Worm (Caenorhabditis elegans) whole organism, young adult: ENCODE results near the gene srg-13.

Experiments used
- D2030.7 ChIP-seq: fragments of 200-800 bp; sonication (Bioruptor generic); IDR thresholded peaks from 2 replicates; pipeline ENCODE4 v1.3.6; 2022; ENCODE audit warnings: missing genetic modification reagents, missing genetic modification characterization, missing compliant biosample characterization
- F49E8.2 ChIP-seq: sonication (generic microtip); optimal IDR thresholded peaks from 3 replicates; lab custom pipeline; 2017; ENCODE audit warnings: missing genetic modification characterization, mild to moderate bottlenecking, missing compliant biosample characterization, antibody characterized with exemption, moderate library complexity; ENCODE audit not compliant: insufficient read depth
- K11D2.4 ChIP-seq: fragments of 200-800 bp; sonication (Bioruptor generic); IDR thresholded peaks from 2 replicates; pipeline ENCODE4 v1.3.6; 2022; ENCODE audit warnings: missing genetic modification reagents, missing genetic modification characterization, missing compliant biosample characterization
- K12H6.12 ChIP-seq: fragments of 200-800 bp; sonication (Bioruptor generic); optimal IDR thresholded peaks from 2 replicates; lab custom pipeline; 2018; ENCODE audit warnings: mild to moderate bottlenecking, missing genetic modification characterization, missing compliant biosample characterization
- T26A5.8 ChIP-seq: sonication (generic microtip); optimal IDR thresholded peaks from 2 replicates; lab custom pipeline; 2016; ENCODE audit warnings: missing genetic modification characterization, missing compliant biosample characterization
- Y53G8AR.9 ChIP-seq: fragments of 200-800 bp; sonication (Bioruptor generic); conservative IDR thresholded peaks from 2 replicates; pipeline ENCODE4 v1.3.6; 2022; ENCODE audit warnings: missing genetic modification reagents, missing genetic modification characterization, missing compliant biosample characterization
- Y67H2A.10 ChIP-seq: fragments of 200-800 bp; sonication (Bioruptor generic); conservative IDR thresholded peaks from 2 replicates; pipeline ENCODE4 v1.3.6; 2022; ENCODE audit warnings: missing genetic modification reagents, missing genetic modification characterization, missing compliant biosample characterization
- athp-1 ChIP-seq: sonication (generic microtip); optimal IDR thresholded peaks from 2 replicates; lab custom pipeline; 2017; ENCODE audit warnings: mild to moderate bottlenecking, missing genetic modification characterization, missing compliant biosample characterization
- attf-5 ChIP-seq: fragments of 200-800 bp; sonication (Bioruptor generic); optimal IDR thresholded peaks from 2 replicates; lab custom pipeline; 2018; ENCODE audit warnings: mild to moderate bottlenecking, missing genetic modification characterization, missing compliant biosample characterization
- cebp-1 ChIP-seq, 2 experiments: fragments of 200-800 bp in 1 of 2; sonication (Bioruptor generic) in 1 of 2; sonication (generic microtip) in 1 of 2; IDR thresholded peaks in 1 of 2; optimal IDR thresholded peaks in 1 of 2; 2 replicates each; pipeline versions ENCODE4 v1.3.6 to Lab custom; 2017 to 2022; ENCODE audit warnings: missing compliant biosample characterization in 2 of 2, missing genetic modification characterization in 2 of 2, mild to moderate bottlenecking in 1 of 2, missing genetic modification reagents in 1 of 2, moderate library complexity in 1 of 2
- ceh-27 ChIP-seq: fragments of 200-800 bp; sonication (Bioruptor generic); optimal IDR thresholded peaks from 2 replicates; lab custom pipeline; 2018; ENCODE audit warnings: mild to moderate bottlenecking, missing genetic modification characterization, moderate library complexity, missing compliant biosample characterization
- ceh-40 ChIP-seq: fragments of 200-800 bp; sonication (Bioruptor generic); IDR thresholded peaks from 2 replicates; pipeline ENCODE4 v1.3.6; 2022; ENCODE audit warnings: missing genetic modification characterization, missing compliant biosample characterization
- dox-1 ChIP-seq: fragments of 200-800 bp; sonication (Bioruptor generic); IDR thresholded peaks from 2 replicates; pipeline ENCODE4 v1.3.6; 2022; ENCODE audit warnings: missing genetic modification reagents, missing genetic modification characterization, missing compliant biosample characterization
- him-1 ChIP-seq: sonication (generic microtip); optimal IDR thresholded peaks from 2 replicates; lab custom pipeline; 2016; ENCODE audit warnings: missing genotype, missing genetic modification reagents, missing genetic modification characterization, missing compliant biosample characterization
- hmg-1.2 ChIP-seq: fragments of 200-800 bp; sonication (Bioruptor generic); IDR thresholded peaks from 2 replicates; pipeline ENCODE4 v1.3.6; 2022; ENCODE audit warnings: missing genetic modification reagents, missing genetic modification characterization, missing compliant biosample characterization
- hmg-20 ChIP-seq: fragments of 200-800 bp; sonication (Bioruptor generic); IDR thresholded peaks from 2 replicates; pipeline ENCODE4 v1.3.6; 2022; ENCODE audit warnings: missing genetic modification reagents, missing genetic modification characterization, missing compliant biosample characterization
- hsf-1 ChIP-seq: fragments of 200-800 bp; sonication (Bioruptor generic); IDR thresholded peaks from 2 replicates; pipeline ENCODE4 v1.3.6; 2022; ENCODE audit warnings: missing genetic modification reagents, missing genetic modification characterization, missing compliant biosample characterization
- let-526 ChIP-seq: fragments of 200-800 bp; sonication (Bioruptor generic); IDR thresholded peaks from 2 replicates; pipeline ENCODE4 v1.3.6; 2022; ENCODE audit warnings: missing genetic modification reagents, missing genetic modification characterization, missing compliant biosample characterization
- lin-26 ChIP-seq: fragments of 200-800 bp; sonication (Bioruptor generic); IDR thresholded peaks from 2 replicates; pipeline ENCODE4 v1.3.6; 2022; ENCODE audit warnings: missing genetic modification reagents, missing genetic modification characterization, missing compliant biosample characterization
- lin-35 ChIP-seq, 3 experiments: fragments of 150-350 bp in 2 of 3; sonication (generic microtip) in 1 of 3; optimal IDR thresholded peaks; 2 replicates each; lab custom pipeline; 2014 to 2018; ENCODE audit warnings: missing biosample characterization in 3 of 3, missing genetic modification characterization in 3 of 3, missing genetic modification reagents in 3 of 3
- lin-40 ChIP-seq: sonication (generic microtip); optimal IDR thresholded peaks from 2 replicates; lab custom pipeline; 2016; ENCODE audit warnings: missing genetic modification characterization, mild to moderate bottlenecking, missing compliant biosample characterization, missing genotype, missing genetic modification reagents
- lin-54 ChIP-seq: fragments of 200-800 bp; sonication (Bioruptor generic); optimal IDR thresholded peaks from 2 replicates; lab custom pipeline; 2018; ENCODE audit warnings: mild to moderate bottlenecking, missing genetic modification characterization, missing compliant biosample characterization
- lsy-27 ChIP-seq: sonication (generic microtip); optimal IDR thresholded peaks from 2 replicates; lab custom pipeline; 2017; ENCODE audit warnings: missing genetic modification characterization, mild to moderate bottlenecking, missing compliant biosample characterization, antibody characterized with exemption, missing genotype, borderline replicate concordance; ENCODE audit not compliant: insufficient read depth
- madf-10 ChIP-seq: sonication (generic microtip); optimal IDR thresholded peaks from 2 replicates; lab custom pipeline; 2016; ENCODE audit warnings: mild to moderate bottlenecking, missing genetic modification characterization, missing compliant biosample characterization
- mcd-1 ChIP-seq: fragments of 200-800 bp; sonication (Bioruptor generic); IDR thresholded peaks from 2 replicates; pipeline ENCODE4 v1.3.6; 2022; ENCODE audit warnings: missing genetic modification reagents, missing genetic modification characterization, missing compliant biosample characterization
- nfyb-1 ChIP-seq: fragments of 200-800 bp; sonication (Bioruptor generic); IDR thresholded peaks from 2 replicates; pipeline ENCODE4 v1.3.6; 2022; ENCODE audit warnings: missing genetic modification reagents, missing genetic modification characterization, missing compliant biosample characterization
- nhr-179 ChIP-seq: sonication (generic microtip); optimal IDR thresholded peaks from 2 replicates; lab custom pipeline; 2016; ENCODE audit warnings: mild to moderate bottlenecking, missing genetic modification characterization, missing compliant biosample characterization
- pbrm-1 ChIP-seq: fragments of 200-800 bp; sonication (Bioruptor generic); IDR thresholded peaks from 2 replicates; pipeline ENCODE4 v1.3.6; 2022; ENCODE audit warnings: missing genetic modification reagents, missing genetic modification characterization, missing compliant biosample characterization
- tbp1 ChIP-seq: fragments of 200-800 bp; sonication (Bioruptor generic); optimal IDR thresholded peaks from 2 replicates; lab custom pipeline; 2018; ENCODE audit warnings: mild to moderate bottlenecking, missing genetic modification characterization, missing compliant biosample characterization
- tbx-9 ChIP-seq: sonication (generic microtip); optimal IDR thresholded peaks from 2 replicates; lab custom pipeline; 2016; ENCODE audit warnings: borderline replicate concordance, missing genetic modification characterization, inconsistent platforms, missing compliant biosample characterization
- tlf-1 ChIP-seq: fragments of 200-800 bp; sonication (Bioruptor generic); optimal IDR thresholded peaks from 2 replicates; lab custom pipeline; 2018; ENCODE audit warnings: mild to moderate bottlenecking, missing genetic modification characterization, missing compliant biosample characterization
- zfh-2 ChIP-seq: fragments of 200-800 bp; sonication (Bioruptor generic); conservative IDR thresholded peaks from 2 replicates; pipeline ENCODE4 v1.3.6; 2022; ENCODE audit warnings: missing genetic modification reagents, missing genetic modification characterization, missing compliant biosample characterization

The srg-13 gene

ce11 chrIII:4721750-4722149 lies 49.7 kb downstream of the srg-13 start, which contains the start of gene acy-1:
TSS of gene acy-1 (plus strand) at chrIII:4722095.
- peak; percentile 45; the same call in 1 of the 2 replicates for TF ChIP-seq dox-1 (GFP tag; lab: Robert Waterston, UW)
- no peak for TF ChIP-seq lsy-27 (tag; lab: Kevin White, UChicago)
- TF ChIP-seq hmg-20 (GFP tag; lab: Robert Waterston, UW) = no peak
- TF ChIP-seq lin-54 (GFP tag; lab: Kevin White, UChicago) = peak; percentile 8
- peak; percentile 85 for TF ChIP-seq hmg-1.2
- TF ChIP-seq mcd-1 (GFP tag; lab: Robert Waterston, UW) = peak; percentile 57
- TF ChIP-seq madf-10 (tag; lab: Kevin White, UChicago) = no peak
- peak; percentile 88 for TF ChIP-seq zfh-2 (GFP tag; lab: Robert Waterston, UW)
- no peak for TF ChIP-seq tbp1
- peak; percentile 34 for TF ChIP-seq attf-5
- TF ChIP-seq ceh-27 (GFP tag; lab: Kevin White, UChicago) = peak; percentile 51
- 0 out of 2 replicates have a peak, but pooled peaks have one; percentile 32 for TF ChIP-seq nfyb-1
- TF ChIP-seq K11D2.4 (GFP tag; lab: Robert Waterston, UW) = peak; percentile 54
- TF ChIP-seq let-526 (GFP tag; lab: Robert Waterston, UW) = no peak
- TF ChIP-seq Y67H2A.10 (GFP tag; lab: Robert Waterston, UW) = no peak
- TF ChIP-seq Y53G8AR.9 (GFP tag; lab: Robert Waterston, UW) = no peak
- TF ChIP-seq pbrm-1 (GFP tag; lab: Robert Waterston, UW) = no peak
- no peak for TF ChIP-seq athp-1 (tag; lab: Kevin White, UChicago)
- no peak for TF ChIP-seq lin-26
- peak; percentile 75 for TF ChIP-seq K12H6.12 (tag; lab: Kevin White, UChicago)
- no peak for TF ChIP-seq tlf-1 (GFP tag; lab: Kevin White, UChicago)
- no peak for TF ChIP-seq nhr-179 (tag; lab: Kevin White, UChicago)
- TF ChIP-seq ceh-40 (GFP tag; lab: Robert Waterston, UW) = no peak
- no peak for TF ChIP-seq tbx-9 (tag; lab: Kevin White, UChicago)
- TF ChIP-seq cebp-1 (GFP tag; IDR thresholded peaks at IDR 0.05; lab: Robert Waterston, UW) = no peak
- TF ChIP-seq cebp-1 (tag; optimal IDR thresholded peaks at IDR 0.05; lab: Kevin White, UChicago) = peak; percentile 59
- TF ChIP-seq hsf-1 (GFP tag; lab: Robert Waterston, UW) = no peak
- TF ChIP-seq lin-40 (tag; lab: Kevin White, UChicago) = peak; percentile 36
- TF ChIP-seq him-1 (tag; lab: Kevin White, UChicago) = no peak
- no peak for TF ChIP-seq T26A5.8 (tag; lab: Kevin White, UChicago)
- TF ChIP-seq lin-35 (GFP tag; optimal IDR thresholded peaks at IDR 0.05; lab: Kevin White, UChicago) = peak in 1 of 3 experiments; percentile 78
- no peak for TF ChIP-seq D2030.7 (GFP tag; lab: Robert Waterston, UW)
- no peak for TF ChIP-seq F49E8.2 (tag; lab: Kevin White, UChicago)
